Worm (Caenorhabditis elegans): ENCODE measurements around the gene nucb-1.

The nucb-1 gene

DNA sequence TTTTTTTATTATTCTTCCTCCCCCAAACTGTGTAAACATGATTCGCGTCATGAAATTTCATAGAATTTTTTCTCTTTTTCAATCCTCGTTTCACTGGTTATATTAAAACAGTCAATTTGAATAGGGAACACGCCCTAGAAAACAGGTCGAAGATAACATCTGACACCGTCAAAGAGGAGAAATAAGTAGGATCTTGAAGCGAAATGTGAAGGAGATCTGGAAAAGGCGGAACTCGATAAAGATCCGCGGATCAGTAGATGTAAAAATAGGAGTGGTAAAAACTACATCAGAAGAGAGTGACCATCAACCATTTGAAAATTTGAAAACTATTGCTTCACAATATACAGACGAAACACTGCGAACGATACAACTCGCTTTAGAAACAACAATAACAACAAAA lies 29.7 kb downstream of the nucb-1 start:
- no peak for TF ChIP-seq fkh-10 (GFP tag; optimal IDR thresholded peaks at IDR 0.05)
- TF ChIP-seq nhr-12 (tag; optimal IDR thresholded peaks at IDR 0.05), result no peak
- no peak for TF ChIP-seq tbx-2 (tag; optimal IDR thresholded peaks at IDR 0.05)
- no peak for TF ChIP-seq skn-1 (tag; optimal IDR thresholded peaks at IDR 0.05)
- TF ChIP-seq nhr-67 (tag; optimal IDR thresholded peaks at IDR 0.05), result no peak
- no peak for TF ChIP-seq R02D3.7 (tag; optimal IDR thresholded peaks at IDR 0.05)
- peak; percentile 73 for TF ChIP-seq elt-1 (tag; optimal IDR thresholded peaks at IDR 0.05)
- TF ChIP-seq nhr-77 (tag; optimal IDR thresholded peaks at IDR 0.05), result no peak
- no peak for TF ChIP-seq nhr-25 (tag; optimal IDR thresholded peaks at IDR 0.05)
- peak; percentile 38 for TF ChIP-seq nhr-23 (tag; optimal IDR thresholded peaks at IDR 0.05)

DNA sequence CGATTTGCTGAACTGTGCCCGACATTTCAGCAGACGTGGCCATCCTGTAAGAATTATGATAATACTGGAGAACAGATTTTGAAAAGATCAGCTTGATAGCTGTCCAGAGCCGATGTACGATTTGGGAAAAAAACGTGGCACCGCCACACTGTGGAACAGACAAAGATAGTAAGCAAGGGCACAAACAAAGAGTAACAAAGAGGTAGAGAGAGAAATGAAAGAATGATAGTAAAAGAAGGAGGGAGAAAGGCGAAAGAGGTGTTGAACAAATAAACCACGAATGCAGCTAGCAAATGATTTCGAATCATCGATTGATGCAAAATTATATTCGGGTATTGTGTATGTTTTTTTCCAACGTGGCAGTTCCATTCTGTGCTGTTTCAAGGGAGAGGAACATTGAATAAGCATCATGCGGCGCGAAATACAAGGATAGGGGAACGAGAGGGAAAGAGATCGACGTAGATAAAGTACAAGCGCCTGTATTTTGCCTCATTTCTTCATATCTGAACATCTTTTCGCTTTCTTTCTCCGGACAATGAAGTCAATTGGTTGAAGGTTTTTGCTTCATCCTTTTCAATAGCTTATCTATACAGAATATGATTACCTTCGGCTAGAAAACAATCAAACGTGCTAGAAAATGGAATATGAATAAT lies 30.7 kb downstream of the nucb-1 start, which contains the start of gene C14H10.3:
C14H10.3 (minus strand) TSS at position 44 of the 653 bp plus-strand sequence.
- TF ChIP-seq nhr-43 (tag; optimal IDR thresholded peaks at IDR 0.05; ENCODE audit: poor library complexity, severe bottlenecking) (peak; percentile 21), nfya-1 (tag; optimal IDR thresholded peaks at IDR 0.05; ENCODE audit: insufficient read depth) (no peak), elt-2 (tag; optimal IDR thresholded peaks at IDR 0.05) (peak; percentile 37), nhr-76 (tag; optimal IDR thresholded peaks at IDR 0.05) (no peak), pha-4 (tag; optimal IDR thresholded peaks at IDR 0.05) (peak; percentile 72)

- TF ChIP-seq nhr-25 (tag; optimal IDR thresholded peaks at IDR 0.05), result peak; percentile 78
- no peak for TF ChIP-seq pha-4 (tag; optimal IDR thresholded peaks at IDR 0.05)
- TF ChIP-seq nhr-23 (tag; optimal IDR thresholded peaks at IDR 0.05), result peak; percentile 76
These were observed 33.4 kb downstream of the nucb-1 start for ce11 chrX:10230872-10231271.

DNA sequence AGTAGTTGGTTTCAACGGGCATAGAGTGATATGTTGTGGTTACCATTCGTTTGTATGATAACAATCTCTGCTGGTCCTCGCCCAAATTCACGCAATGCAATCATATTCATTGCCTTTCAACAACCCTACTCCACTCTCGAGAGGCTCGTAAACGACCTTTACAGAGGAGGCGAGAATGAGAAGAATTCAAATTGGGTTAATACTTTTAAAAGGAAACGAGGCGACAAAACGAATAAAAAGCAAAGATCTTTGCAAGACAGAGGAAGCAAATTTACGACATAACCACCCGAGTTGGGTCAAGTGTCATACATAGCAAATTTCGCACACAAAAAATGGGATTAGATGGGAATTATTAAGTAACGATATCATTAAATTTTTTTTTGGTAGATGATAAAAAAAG lies 34.9 kb downstream of the nucb-1 start:
- TF ChIP-seq mdl-1 (tag; optimal IDR thresholded peaks at IDR 0.05) (no peak), nhr-23 (tag; optimal IDR thresholded peaks at IDR 0.05) (peak; percentile 2)

DNA sequence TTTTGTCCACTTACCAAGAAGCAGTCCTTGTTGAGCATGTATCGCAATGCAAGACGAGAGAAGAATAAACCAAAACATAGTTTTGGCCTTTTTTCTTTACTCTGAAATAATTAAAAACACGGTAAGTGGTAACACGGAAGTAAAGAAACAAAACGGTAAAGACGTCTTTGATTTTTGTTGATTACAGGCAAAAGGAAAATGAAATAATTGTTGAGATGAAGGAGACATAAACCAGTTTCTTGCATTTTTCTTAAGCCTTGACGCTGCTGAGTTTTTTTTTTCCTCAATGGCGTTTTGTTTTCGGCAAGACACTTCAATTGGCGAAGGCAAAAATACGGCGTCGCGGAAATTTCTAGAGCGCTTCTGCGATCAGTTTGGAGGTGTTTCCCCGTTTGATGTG lies 39.3 kb downstream of the nucb-1 start, which contains the start of gene zipt-13:
zipt-13 (minus strand) TSS at position 101 of the 400 bp plus-strand sequence.
- TF ChIP-seq nfya-1 (tag; optimal IDR thresholded peaks at IDR 0.05; ENCODE audit: insufficient read depth) (peak; percentile 17), nhr-28 (tag; optimal IDR thresholded peaks at IDR 0.05) (no peak), nhr-25 (tag; optimal IDR thresholded peaks at IDR 0.05) (peak; percentile 74), ceh-82 (tag; optimal IDR thresholded peaks at IDR 0.05) (no peak), nhr-23 (tag; optimal IDR thresholded peaks at IDR 0.05) (no peak), unc-62 (GFP tag; optimal IDR thresholded peaks at IDR 0.05) (no peak), nhr-11 (tag; optimal IDR thresholded peaks at IDR 0.05) (no peak), ceh-9 (tag; optimal IDR thresholded peaks at IDR 0.05) (no peak), R02D3.7 (tag; optimal IDR thresholded peaks at IDR 0.05) (no peak), lin-39 (tag; optimal IDR thresholded peaks at IDR 0.05) (no peak), ZK546.5 (tag; optimal IDR thresholded peaks at IDR 0.05) (no peak)

- peak; percentile 85 for TF ChIP-seq nhr-25 (tag; optimal IDR thresholded peaks at IDR 0.05)
- TF ChIP-seq lin-15B (tag; optimal IDR thresholded peaks at IDR 0.05), result no peak
- TF ChIP-seq unc-62 (GFP tag; optimal IDR thresholded peaks at IDR 0.05), result peak; percentile 62
- TF ChIP-seq nhr-23 (tag; optimal IDR thresholded peaks at IDR 0.05), result peak; percentile 73
- peak; percentile 39 for TF ChIP-seq ceh-28 (tag; optimal IDR thresholded peaks at IDR 0.05)
- no peak for TF ChIP-seq fkh-2 (tag; optimal IDR thresholded peaks at IDR 0.05)
- TF ChIP-seq nfya-1 (tag; optimal IDR thresholded peaks at IDR 0.05; ENCODE audit: insufficient read depth), result peak; percentile 36
These were observed 40.7 kb downstream of the nucb-1 start for ce11 chrX:10238146-10238749.

DNA sequence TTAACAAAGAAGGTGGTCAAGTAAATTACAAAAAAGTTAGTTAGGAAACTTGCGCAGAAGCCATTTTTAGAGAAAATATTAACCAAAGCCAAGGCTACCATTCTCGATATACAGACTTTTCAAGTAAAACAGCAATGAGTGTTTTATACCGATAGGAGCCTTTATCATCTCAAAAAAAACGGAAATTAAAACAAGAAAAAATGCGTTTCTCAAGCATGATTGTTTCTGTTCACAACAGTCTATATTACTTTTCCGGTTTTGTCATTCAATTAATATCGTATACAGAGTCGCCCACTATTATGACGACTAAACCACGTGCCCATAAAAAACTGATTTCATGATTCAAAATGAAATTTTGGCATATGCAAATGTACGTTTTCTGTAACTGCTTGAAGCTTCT lies 43.4 kb downstream of the nucb-1 start, which contains the start of gene str-74:
str-74 (minus strand) TSS at position 101 of the 400 bp plus-strand sequence.
- TF ChIP-seq tbx-2 (tag; optimal IDR thresholded peaks at IDR 0.05), result no peak
- no peak for TF ChIP-seq mdl-1 (tag; optimal IDR thresholded peaks at IDR 0.05)
- no peak for TF ChIP-seq fos-1 (tag; optimal IDR thresholded peaks at IDR 0.05)
- TF ChIP-seq jun-1 (tag; optimal IDR thresholded peaks at IDR 0.05), result no peak
- TF ChIP-seq R02D3.7 (tag; optimal IDR thresholded peaks at IDR 0.05), result no peak
- no peak for TF ChIP-seq ceh-28 (tag; optimal IDR thresholded peaks at IDR 0.05)
- TF ChIP-seq nhr-77 (tag; optimal IDR thresholded peaks at IDR 0.05), result no peak
- no peak for TF ChIP-seq elt-3 (tag; optimal IDR thresholded peaks at IDR 0.05)
- TF ChIP-seq pqm-1 (tag; optimal IDR thresholded peaks at IDR 0.05), result no peak
- no peak for TF ChIP-seq skn-1 (tag; optimal IDR thresholded peaks at IDR 0.05)
- no peak for TF ChIP-seq mml-1 (tag; optimal IDR thresholded peaks at IDR 0.05)
- TF ChIP-seq ceh-16 (tag; optimal IDR thresholded peaks at IDR 0.05), result no peak
- no peak for TF ChIP-seq ZK546.5 (tag; optimal IDR thresholded peaks at IDR 0.05)
